Fruit fly (Drosophila melanogaster) whole organism, embryonic: ENCODE data around the gene CG17027.

ENCODE experiments used
- Adf1 ChIP-seq: fragments of 200-800 bp; sonication (Bioruptor generic); IDR thresholded peaks from 2 replicates; pipeline ENCODE4 v1.3.6; 2022; ENCODE audit warnings: missing biosample characterization, missing genetic modification characterization
- Antp ChIP-seq: fragments of 200-800 bp; sonication (Bioruptor generic); optimal IDR thresholded peaks from 3 replicates; lab custom pipeline; 2016; ENCODE audit warnings: missing biosample characterization, missing genetic modification characterization
- CG1024 ChIP-seq: fragments of 200-800 bp; sonication (Bioruptor generic); IDR thresholded peaks from 2 replicates; pipeline ENCODE4 v1.3.6; 2022; ENCODE audit warnings: missing biosample characterization, missing genetic modification characterization
- CG10959 ChIP-seq: fragments of 200-800 bp; sonication (Bioruptor generic); IDR thresholded peaks from 2 replicates; pipeline ENCODE4 v1.3.6; 2022; ENCODE audit warnings: missing biosample characterization, missing genetic modification characterization
- CG11695 ChIP-seq: fragments of 200-800 bp; sonication (Bioruptor generic); IDR thresholded peaks from 3 replicates; pipeline ENCODE4 v1.3.6; 2022; ENCODE audit warnings: missing biosample characterization, missing genetic modification characterization
- CG16863 ChIP-seq: fragments of 200-800 bp; sonication (Bioruptor generic); optimal IDR thresholded peaks from 3 replicates; lab custom pipeline; 2016; ENCODE audit warnings: missing biosample characterization, missing genetic modification characterization
- CG1792 ChIP-seq: fragments of 200-800 bp; sonication (Bioruptor generic); optimal IDR thresholded peaks from 2 replicates; lab custom pipeline; 2016; ENCODE audit warnings: missing biosample characterization, missing genetic modification characterization
- CG18476 ChIP-seq: fragments of 200-800 bp; sonication (Bioruptor generic); optimal IDR thresholded peaks from 2 replicates; lab custom pipeline; 2016; ENCODE audit warnings: missing biosample characterization, mild to moderate bottlenecking, missing genetic modification characterization
- CG2116 ChIP-seq: fragments of 200-800 bp; sonication (Bioruptor generic); optimal IDR thresholded peaks from 3 replicates; lab custom pipeline; 2018; ENCODE audit warnings: missing biosample characterization, mild to moderate bottlenecking, missing genetic modification characterization
- CG2129 ChIP-seq: fragments of 200-800 bp; sonication (Bioruptor generic); IDR thresholded peaks from 2 replicates; pipeline ENCODE4 v1.3.6; 2022; ENCODE audit warnings: missing biosample characterization, missing genetic modification characterization; ENCODE audit not compliant: partially characterized antibody
- CG2678 ChIP-seq: fragments of 200-800 bp; sonication (Bioruptor generic); optimal IDR thresholded peaks from 3 replicates; lab custom pipeline; 2019; ENCODE audit warnings: missing biosample characterization, mild to moderate bottlenecking, missing genetic modification characterization, moderate library complexity
- CG2712 ChIP-seq: fragments of 200-800 bp; optimal IDR thresholded peaks from 3 replicates; lab custom pipeline; 2019; ENCODE audit warnings: missing biosample characterization, mild to moderate bottlenecking, missing genetic modification characterization, moderate library complexity
- CG31388 ChIP-seq: fragments of 200-800 bp; sonication (Bioruptor generic); optimal IDR thresholded peaks from 2 replicates; lab custom pipeline; 2016; ENCODE audit warnings: missing biosample characterization, missing genetic modification characterization
- CG33213 ChIP-seq: fragments of 200-800 bp; sonication (Bioruptor generic); optimal IDR thresholded peaks from 3 replicates; lab custom pipeline; 2016; ENCODE audit warnings: missing biosample characterization, missing genetic modification characterization
- CG4360 ChIP-seq: fragments of 200-800 bp; sonication (Bioruptor generic); IDR thresholded peaks from 2 replicates; pipeline ENCODE4 v1.3.6; 2022; ENCODE audit warnings: missing biosample characterization, missing genetic modification characterization
- CG4404 ChIP-seq: fragments of 200-800 bp; sonication (Bioruptor generic); IDR thresholded peaks from 2 replicates; pipeline ENCODE4 v1.3.6; 2022; ENCODE audit warnings: missing biosample characterization, missing genetic modification characterization
- CG4617 ChIP-seq: fragments of 200-800 bp; sonication (Bioruptor generic); optimal IDR thresholded peaks from 3 replicates; lab custom pipeline; 2016; ENCODE audit warnings: missing biosample characterization, missing genetic modification characterization, borderline replicate concordance
- CG5953 ChIP-seq: fragments of 200-800 bp; sonication (Bioruptor generic); IDR thresholded peaks from 2 replicates; pipeline ENCODE4 v1.3.6; 2022; ENCODE audit warnings: missing biosample characterization, missing genetic modification characterization
- CG7786 ChIP-seq: fragments of 200-800 bp; sonication (Bioruptor generic); optimal IDR thresholded peaks from 2 replicates; lab custom pipeline; 2016; ENCODE audit warnings: missing biosample characterization, missing genetic modification characterization
- CG8944 ChIP-seq: fragments of 200-800 bp; sonication (Bioruptor generic); optimal IDR thresholded peaks from 3 replicates; lab custom pipeline; 2016; ENCODE audit warnings: missing biosample characterization, missing genetic modification characterization
- CTCF ChIP-seq: fragments of 200-800 bp; sonication (Bioruptor generic); optimal IDR thresholded peaks from 2 replicates; lab custom pipeline; 2017; ENCODE audit warnings: missing biosample characterization, mild to moderate bottlenecking, missing genetic modification characterization, moderate library complexity
- CkIIα-i1 ChIP-seq: fragments of 200-800 bp; sonication (Bioruptor generic); IDR thresholded peaks from 2 replicates; pipeline ENCODE4 v1.3.6; 2022; ENCODE audit warnings: missing biosample characterization, missing genetic modification characterization
- Dref ChIP-seq: fragments of 200-800 bp; sonication (Bioruptor generic); IDR thresholded peaks from 2 replicates; pipeline ENCODE4 v1.3.6; 2022; ENCODE audit warnings: missing biosample characterization, missing genetic modification characterization
- HLH54F ChIP-seq: fragments of 200-800 bp; sonication (Bioruptor generic); optimal IDR thresholded peaks from 3 replicates; lab custom pipeline; 2016; ENCODE audit warnings: missing biosample characterization, missing genetic modification characterization
- Hand ChIP-seq: fragments of 200-800 bp; sonication (Bioruptor generic); optimal IDR thresholded peaks from 2 replicates; lab custom pipeline; 2017; ENCODE audit warnings: mild to moderate bottlenecking, missing biosample characterization, missing genetic modification reagents, missing genetic modification characterization
- Neu2 ChIP-seq: fragments of 200-800 bp; sonication (Bioruptor generic); optimal IDR thresholded peaks from 3 replicates; lab custom pipeline; 2016; ENCODE audit warnings: missing biosample characterization, missing genetic modification characterization, borderline replicate concordance
- PHDP ChIP-seq: fragments of 200-800 bp; sonication (Bioruptor generic); optimal IDR thresholded peaks from 3 replicates; lab custom pipeline; 2018; ENCODE audit warnings: missing biosample characterization, mild to moderate bottlenecking, missing genetic modification characterization, moderate library complexity
- Scr ChIP-seq: fragments of 200-800 bp; sonication (Bioruptor generic); IDR thresholded peaks from 2 replicates; pipeline ENCODE4 v1.3.6; 2022; ENCODE audit warnings: missing biosample characterization, missing genetic modification characterization; ENCODE audit not compliant: partially characterized antibody
- Sry-δ ChIP-seq: fragments of 200-800 bp; sonication (Bioruptor generic); optimal IDR thresholded peaks from 2 replicates; lab custom pipeline; 2016; ENCODE audit warnings: missing biosample characterization, missing genetic modification characterization
- Trl ChIP-seq, 3 experiments: fragments of >200 bp in 2 of 3; fragments of 200-800 bp in 1 of 3; sonication (Bioruptor generic) in 1 of 3; optimal IDR thresholded peaks; 2 replicates in 1 of 3; 3 replicates in 2 of 3; lab custom pipeline; 2016 to 2017; ENCODE audit warnings: missing biosample characterization in 1 of 3, missing genetic modification characterization in 1 of 3
- amos ChIP-seq: fragments of 200-800 bp; sonication (Bioruptor generic); IDR thresholded peaks from 2 replicates; pipeline ENCODE4 v1.3.6; 2022; ENCODE audit warnings: missing biosample characterization, missing genetic modification characterization; ENCODE audit not compliant: partially characterized antibody
- aop ChIP-seq: fragments of 200-800 bp; sonication (Bioruptor generic); IDR thresholded peaks from 2 replicates; pipeline ENCODE4 v1.3.6; 2022; ENCODE audit warnings: missing biosample characterization, missing genetic modification characterization
- ara ChIP-seq: fragments of 200-800 bp; sonication (Bioruptor generic); IDR thresholded peaks from 2 replicates; pipeline ENCODE4 v1.3.6; 2022; ENCODE audit warnings: missing biosample characterization, missing genetic modification characterization
- bowl ChIP-seq: fragments of 200-800 bp; sonication (Bioruptor generic); IDR thresholded peaks from 2 replicates; pipeline ENCODE4 v1.3.6; 2022; ENCODE audit warnings: missing biosample characterization, missing genetic modification characterization
- chn ChIP-seq: fragments of 200-800 bp; sonication (Bioruptor generic); optimal IDR thresholded peaks from 2 replicates; lab custom pipeline; 2016; ENCODE audit warnings: missing biosample characterization, missing genetic modification characterization
- ci ChIP-seq: fragments of 200-800 bp; sonication (Bioruptor generic); IDR thresholded peaks from 3 replicates; pipeline ENCODE4 v1.3.6; 2022; ENCODE audit warnings: missing biosample characterization, missing genetic modification characterization
- da ChIP-seq: fragments of 200-800 bp; sonication (Bioruptor generic); optimal IDR thresholded peaks from 2 replicates; lab custom pipeline; 2016; ENCODE audit warnings: missing biosample characterization, missing genetic modification characterization
- dm ChIP-seq: fragments of 200-800 bp; sonication (Bioruptor generic); optimal IDR thresholded peaks from 3 replicates; lab custom pipeline; 2016; ENCODE audit warnings: missing biosample characterization, missing genetic modification characterization
- dmrt99B ChIP-seq: fragments of 200-800 bp; sonication (Bioruptor generic); optimal IDR thresholded peaks from 2 replicates; lab custom pipeline; 2018; ENCODE audit warnings: missing biosample characterization, mild to moderate bottlenecking, missing genetic modification characterization, moderate library complexity
- fd64A ChIP-seq: fragments of 200-800 bp; sonication (Bioruptor generic); optimal IDR thresholded peaks from 3 replicates; lab custom pipeline; 2018; ENCODE audit warnings: missing biosample characterization, mild to moderate bottlenecking, missing genetic modification characterization
- fd96Cb ChIP-seq: fragments of 200-800 bp; sonication (Bioruptor generic); optimal IDR thresholded peaks from 2 replicates; lab custom pipeline; 2018; ENCODE audit warnings: missing biosample characterization, mild to moderate bottlenecking, missing genetic modification characterization, moderate library complexity
- ftz-f1 ChIP-seq: fragments of 200-800 bp; sonication (Bioruptor generic); optimal IDR thresholded peaks from 2 replicates; lab custom pipeline; 2016; ENCODE audit warnings: missing biosample characterization, missing genetic modification characterization
- klu ChIP-seq: fragments of 200-800 bp; sonication (Bioruptor generic); IDR thresholded peaks from 2 replicates; pipeline ENCODE4 v1.3.6; 2022; ENCODE audit warnings: missing biosample characterization, missing genetic modification characterization
- lola ChIP-seq, 3 experiments: fragments of >200 bp in 2 of 3; fragments of 200-800 bp in 1 of 3; sonication (Bioruptor generic) in 1 of 3; optimal IDR thresholded peaks; 2 replicates each; lab custom pipeline; 2017 to 2019; ENCODE audit warnings: missing biosample characterization in 3 of 3, missing genetic modification characterization in 3 of 3, mild to moderate bottlenecking in 1 of 3, moderate library complexity in 1 of 3
- mam ChIP-seq: fragments of 200-800 bp; sonication (Bioruptor generic); optimal IDR thresholded peaks from 3 replicates; lab custom pipeline; 2016; ENCODE audit warnings: missing biosample characterization, missing genetic modification characterization
- nerfin-2 ChIP-seq: fragments of 200-800 bp; sonication (Bioruptor generic); IDR thresholded peaks from 2 replicates; pipeline ENCODE4 v1.3.6; 2022; ENCODE audit warnings: missing biosample characterization, missing genetic modification characterization; ENCODE audit not compliant: partially characterized antibody
- unpg ChIP-seq: fragments of 200-800 bp; sonication (Bioruptor generic); optimal IDR thresholded peaks from 3 replicates; lab custom pipeline; 2018; ENCODE audit warnings: missing biosample characterization, mild to moderate bottlenecking, missing genetic modification characterization, moderate library complexity
- usp ChIP-seq: fragments of >200 bp; optimal IDR thresholded peaks from 2 replicates; lab custom pipeline; 2017; ENCODE audit warnings: missing biosample characterization, missing genetic modification characterization
- vvl ChIP-seq: fragments of 200-800 bp; sonication (Bioruptor generic); IDR thresholded peaks from 2 replicates; pipeline ENCODE4 v1.3.6; 2022; ENCODE audit warnings: missing biosample characterization, missing genetic modification characterization
- zfh1 ChIP-seq: fragments of 200-800 bp; sonication (Bioruptor generic); IDR thresholded peaks from 3 replicates; pipeline ENCODE4 v1.3.6; 2022; ENCODE audit warnings: missing biosample characterization, missing genetic modification characterization

CG17027 gene

DNA sequence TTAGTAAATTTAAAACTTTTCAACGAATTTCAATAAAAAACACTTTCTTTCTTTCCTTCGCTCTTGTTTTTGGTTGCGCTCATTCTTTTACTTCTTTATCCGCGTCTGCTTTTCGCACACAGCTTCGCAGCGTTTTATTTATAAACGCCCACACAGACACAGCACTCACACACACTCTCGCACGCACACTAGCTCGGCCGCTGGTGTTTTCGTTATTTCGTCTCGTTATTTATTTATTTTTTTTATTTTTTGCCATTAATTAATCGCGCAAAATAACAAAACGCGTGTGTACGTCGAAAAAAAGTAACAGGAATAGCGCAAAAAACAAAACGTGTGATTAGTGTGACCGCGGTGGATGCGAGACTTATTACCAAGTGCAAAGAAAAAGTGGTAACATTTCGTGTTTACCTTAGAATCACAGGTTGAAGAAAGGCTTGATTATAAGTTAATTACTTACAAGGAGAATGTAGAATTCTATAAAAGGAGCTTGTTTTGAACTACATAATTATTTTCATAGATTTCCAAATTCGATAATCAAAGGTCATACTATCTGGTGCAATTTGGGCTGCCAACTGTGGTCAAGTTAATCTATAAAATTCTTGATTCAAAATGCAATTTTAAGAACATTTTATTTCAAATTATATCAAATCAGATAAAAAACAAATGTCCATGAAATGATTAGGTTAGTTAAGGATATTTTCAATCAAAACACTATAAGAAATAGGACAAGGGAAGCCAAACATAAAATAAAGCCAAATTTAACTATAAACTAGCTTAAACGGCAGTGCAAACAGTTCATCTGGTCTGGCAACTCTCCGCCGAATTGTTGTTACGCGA lies 24.7 kb downstream of the CG17027 start, which contains the start of the genes hzg and mRpS31:
TSS of gene hzg (minus strand) at position 336 of the 837 bp plus-strand sequence.
TSS of gene mRpS31 (plus strand) at position 793 of the 837 bp plus-strand sequence.
- TF ChIP-seq Dref (no peak), CG2678 (tag; lab: Kevin White, UChicago) (peak; percentile 68), lola (GFP tag; optimal IDR thresholded peaks at IDR 0.05; lab: Kevin White, UChicago) (peak in 1 of 3 experiments; percentile 53), CG2116 (peak; percentile 58), fd96Cb (tag; lab: Kevin White, UChicago) (peak; percentile 45), mam (GFP tag; lab: Kevin White, UChicago) (peak; percentile 69), dm (GFP tag; lab: Kevin White, UChicago) (peak; percentile 38), CkIIα-i1 (GFP tag; lab: Robert Waterston, UW) (no peak), nerfin-2 (GFP tag; lab: Robert Waterston, UW) (no peak), CG2712 (tag; lab: Kevin White, UChicago) (peak; percentile 74), vvl (GFP tag; lab: Robert Waterston, UW) (peak; percentile 54; the same call in 1 of the 2 replicates), CG5953 (GFP tag; lab: Robert Waterston, UW) (no peak), ara (GFP tag; lab: Robert Waterston, UW) (no peak), CG11695 (GFP tag; lab: Robert Waterston, UW) (no peak), ci (no peak), chn (GFP tag; lab: Kevin White, UChicago) (peak; percentile 46), Neu2 (GFP tag; lab: Kevin White, UChicago) (no peak), usp (no peak), ftz-f1 (GFP tag; lab: Kevin White, UChicago) (no peak), CG1792 (peak; percentile 13), Trl (optimal IDR thresholded peaks at IDR 0.05; lab: Kevin White, UChicago) (no peak), Trl (GFP tag; optimal IDR thresholded peaks at IDR 0.05; lab: Kevin White, UChicago) (peak; percentile 63), CG4404 (GFP tag; lab: Robert Waterston, UW) (peak; percentile 41), CG33213 (GFP tag; lab: Kevin White, UChicago) (peak; percentile 54), Adf1 (no peak), Hand (no peak), CG4360 (GFP tag; lab: Robert Waterston, UW) (no peak), Antp (peak; percentile 44), CG4617 (GFP tag; lab: Kevin White, UChicago) (peak; percentile 32), CTCF (GFP tag; lab: Kevin White, UChicago) (no peak), CG31388 (GFP tag; lab: Kevin White, UChicago) (no peak), PHDP (peak; percentile 51), CG2129 (no peak), fd64A (no peak), amos (GFP tag; lab: Robert Waterston, UW) (no peak; the same call in 1 of the 2 replicates), CG7786 (peak; percentile 56), CG16863 (GFP tag; lab: Kevin White, UChicago) (peak; percentile 60), CG8944 (GFP tag; lab: Kevin White, UChicago) (peak; percentile 3), bowl (GFP tag; lab: Robert Waterston, UW) (no peak), klu (GFP tag; lab: Robert Waterston, UW) (no peak), aop (GFP tag; lab: Robert Waterston, UW) (no peak), Sry-δ (GFP tag; lab: Kevin White, UChicago) (peak; percentile 42), zfh1 (GFP tag; lab: Robert Waterston, UW) (peak; percentile 39; the same call in 1 of the 3 replicates), Scr (no peak), dmrt99B (peak; percentile 35), CG18476 (GFP tag; lab: Kevin White, UChicago) (peak; percentile 61), CG1024 (no peak), da (no peak), HLH54F (GFP tag; lab: Kevin White, UChicago) (peak; percentile 45), unpg (GFP tag; lab: Kevin White, UChicago) (peak; percentile 53), CG10959 (GFP tag; lab: Robert Waterston, UW) (no peak)
